Fruit fly (Drosophila melanogaster) whole organism, embryonic: ENCODE measurements around the gene CG31922.

ENCODE experiments used
- Atf3 ChIP-seq: fragments of 200-800 bp; sonication (Bioruptor generic); optimal IDR thresholded peaks from 3 replicates; lab custom pipeline; 2016; ENCODE audit warnings: missing biosample characterization, missing genetic modification characterization
- Awh ChIP-seq: fragments of 200-800 bp; sonication (Bioruptor generic); IDR thresholded peaks from 2 replicates; pipeline ENCODE4, ENCODE4 v1.3.6; 2022; ENCODE audit warnings: missing biosample characterization, missing genetic modification characterization
- Bteb2 ChIP-seq: fragments of 200-800 bp; sonication (Bioruptor generic); optimal IDR thresholded peaks from 2 replicates; lab custom pipeline; 2016; ENCODE audit warnings: missing biosample characterization, missing genetic modification characterization
- CG10267 ChIP-seq: fragments of 200-800 bp; sonication (Bioruptor generic); optimal IDR thresholded peaks from 2 replicates; lab custom pipeline; 2018; ENCODE audit warnings: missing biosample characterization, mild to moderate bottlenecking, missing genetic modification characterization, moderate library complexity
- CG10274 ChIP-seq: fragments of 200-800 bp; sonication (Bioruptor generic); optimal IDR thresholded peaks from 3 replicates; lab custom pipeline; 2017; ENCODE audit warnings: missing biosample characterization, mild to moderate bottlenecking, missing genetic modification characterization
- CG10321 ChIP-seq: fragments of 200-800 bp; sonication (Bioruptor generic); IDR thresholded peaks from 2 replicates; pipeline ENCODE4 v1.3.6; 2022; ENCODE audit warnings: missing biosample characterization, missing genetic modification characterization
- CG12104 ChIP-seq: fragments of 200-800 bp; sonication (Bioruptor generic); optimal IDR thresholded peaks from 3 replicates; lab custom pipeline; 2016; ENCODE audit warnings: missing biosample characterization, missing genetic modification characterization
- CG13287 ChIP-seq: fragments of 200-800 bp; sonication (Bioruptor generic); IDR thresholded peaks from 2 replicates; pipeline ENCODE4 v1.3.6; 2022; ENCODE audit warnings: missing biosample characterization, missing genetic modification characterization; ENCODE audit not compliant: partially characterized antibody
- CG14667 ChIP-seq: fragments of 200-800 bp; sonication (Bioruptor generic); IDR thresholded peaks from 2 replicates; pipeline ENCODE4 v1.3.6; 2022; ENCODE audit warnings: missing biosample characterization, missing genetic modification characterization
- CG14860 ChIP-seq: fragments of 200-800 bp; sonication (Bioruptor generic); IDR thresholded peaks from 3 replicates; pipeline ENCODE4 v1.3.6; 2022; ENCODE audit warnings: missing biosample characterization, missing genetic modification characterization; ENCODE audit not compliant: partially characterized antibody
- CG16863 ChIP-seq: fragments of 200-800 bp; sonication (Bioruptor generic); optimal IDR thresholded peaks from 3 replicates; lab custom pipeline; 2016; ENCODE audit warnings: missing biosample characterization, missing genetic modification characterization
- CG2129 ChIP-seq: fragments of 200-800 bp; sonication (Bioruptor generic); IDR thresholded peaks from 2 replicates; pipeline ENCODE4 v1.3.6; 2022; ENCODE audit warnings: missing biosample characterization, missing genetic modification characterization; ENCODE audit not compliant: partially characterized antibody
- CG30403 ChIP-seq: fragments of 200-800 bp; sonication (Bioruptor generic); optimal IDR thresholded peaks from 3 replicates; lab custom pipeline; 2016; ENCODE audit warnings: missing biosample characterization, missing genetic modification characterization
- CG3995 ChIP-seq: fragments of 200-800 bp; sonication (Bioruptor generic); optimal IDR thresholded peaks from 3 replicates; lab custom pipeline; 2016; ENCODE audit warnings: missing biosample characterization, missing genetic modification characterization
- CG42726 ChIP-seq: fragments of 200-800 bp; sonication (Bioruptor generic); IDR thresholded peaks from 2 replicates; pipeline ENCODE4 v1.3.6; 2022; ENCODE audit warnings: missing biosample characterization, missing genetic modification characterization; ENCODE audit not compliant: partially characterized antibody
- CG4730 ChIP-seq: fragments of 200-800 bp; sonication (Bioruptor generic); IDR thresholded peaks from 2 replicates; pipeline ENCODE4 v1.3.6; 2022; ENCODE audit warnings: missing biosample characterization, missing genetic modification characterization
- CG7372 ChIP-seq: fragments of 200-800 bp; sonication (Bioruptor generic); IDR thresholded peaks from 2 replicates; pipeline ENCODE4 v1.3.6; 2022; ENCODE audit warnings: missing biosample characterization, missing genetic modification characterization
- CG7963 ChIP-seq: fragments of 200-800 bp; sonication (Bioruptor generic); IDR thresholded peaks from 3 replicates; pipeline ENCODE4 v1.3.6; 2022; ENCODE audit warnings: missing biosample characterization, missing genetic modification characterization; ENCODE audit not compliant: partially characterized antibody
- CG8089 ChIP-seq: fragments of 200-800 bp; sonication (Bioruptor generic); optimal IDR thresholded peaks from 3 replicates; lab custom pipeline; 2016; ENCODE audit warnings: missing biosample characterization, missing genetic modification characterization
- CG8359 ChIP-seq: fragments of 200-800 bp; sonication (Bioruptor generic); optimal IDR thresholded peaks from 2 replicates; lab custom pipeline; 2017; ENCODE audit warnings: missing biosample characterization, mild to moderate bottlenecking, missing genetic modification characterization, borderline replicate concordance
- CG9609 ChIP-seq: fragments of 200-800 bp; sonication (Bioruptor generic); optimal IDR thresholded peaks from 3 replicates; lab custom pipeline; 2016; ENCODE audit warnings: missing biosample characterization, missing genetic modification characterization
- ERR ChIP-seq: fragments of 200-800 bp; sonication (Bioruptor generic); optimal IDR thresholded peaks from 2 replicates; lab custom pipeline; 2016; ENCODE audit warnings: missing biosample characterization, missing genetic modification characterization
- Eip74EF ChIP-seq, 2 experiments: fragments of 200-800 bp in 1 of 2; fragments of >200 bp in 1 of 2; sonication (Bioruptor generic) in 1 of 2; optimal IDR thresholded peaks; 2 replicates each; lab custom pipeline; 2017 to 2019; ENCODE audit warnings: missing biosample characterization in 2 of 2, missing genetic modification characterization in 2 of 2, mild to moderate bottlenecking in 1 of 2, moderate library complexity in 1 of 2
- Gsc ChIP-seq: fragments of 200-800 bp; sonication (Bioruptor generic); IDR thresholded peaks from 2 replicates; pipeline ENCODE4 v1.3.6; 2022; ENCODE audit warnings: missing biosample characterization, missing genetic modification characterization
- Hr3 ChIP-seq: fragments of 200-800 bp; sonication (Bioruptor generic); optimal IDR thresholded peaks from 3 replicates; lab custom pipeline; 2016; ENCODE audit warnings: missing biosample characterization, missing genetic modification characterization
- MBD-R2 ChIP-seq: fragments of 200-800 bp; sonication (Bioruptor generic); IDR thresholded peaks from 2 replicates; pipeline ENCODE4 v1.3.6; 2022; ENCODE audit warnings: missing biosample characterization, missing genetic modification characterization
- MTF-1 ChIP-seq: fragments of 200-800 bp; sonication (Bioruptor generic); optimal IDR thresholded peaks from 2 replicates; lab custom pipeline; 2018; ENCODE audit warnings: missing biosample characterization, mild to moderate bottlenecking, missing genetic modification characterization, borderline replicate concordance
- Med ChIP-seq: fragments of 200-800 bp; sonication (Bioruptor generic); peaks from one replicate; lab custom pipeline; 2016; ENCODE audit warnings: missing biosample characterization, missing genetic modification characterization, mild to moderate bottlenecking, inconsistent platforms, moderate library complexity
- NfI ChIP-seq: fragments of 200-800 bp; sonication (Bioruptor generic); optimal IDR thresholded peaks from 3 replicates; lab custom pipeline; 2018; ENCODE audit warnings: missing biosample characterization, mild to moderate bottlenecking, missing genetic modification characterization, moderate library complexity
- Side ChIP-seq: fragments of 200-800 bp; sonication (Bioruptor generic); optimal IDR thresholded peaks from 2 replicates; lab custom pipeline; 2016; ENCODE audit warnings: missing biosample characterization, missing genetic modification characterization
- Sin3A ChIP-seq: fragments of >200 bp; optimal IDR thresholded peaks from 2 replicates; lab custom pipeline; 2018
- Spps ChIP-seq: fragments of 200-800 bp; sonication (Bioruptor generic); optimal IDR thresholded peaks from 2 replicates; lab custom pipeline; 2018; ENCODE audit warnings: missing biosample characterization, mild to moderate bottlenecking, missing genetic modification characterization
- ac ChIP-seq: fragments of 200-800 bp; sonication (Bioruptor generic); optimal IDR thresholded peaks from 3 replicates; lab custom pipeline; 2017; ENCODE audit warnings: missing biosample characterization, mild to moderate bottlenecking, missing genetic modification characterization
- aop ChIP-seq: fragments of 200-800 bp; sonication (Bioruptor generic); IDR thresholded peaks from 2 replicates; pipeline ENCODE4 v1.3.6; 2022; ENCODE audit warnings: missing biosample characterization, missing genetic modification characterization
- bowl ChIP-seq: fragments of 200-800 bp; sonication (Bioruptor generic); IDR thresholded peaks from 2 replicates; pipeline ENCODE4 v1.3.6; 2022; ENCODE audit warnings: missing biosample characterization, missing genetic modification characterization
- cg ChIP-seq: fragments of 200-800 bp; sonication (Bioruptor generic); optimal IDR thresholded peaks from 3 replicates; lab custom pipeline; 2019; ENCODE audit warnings: missing biosample characterization, mild to moderate bottlenecking, missing genetic modification characterization, moderate library complexity
- dimm ChIP-seq: fragments of 200-800 bp; sonication (Bioruptor generic); IDR thresholded peaks from 2 replicates; pipeline ENCODE4 v1.3.6; 2022; ENCODE audit warnings: missing biosample characterization, missing genetic modification characterization
- disco-r ChIP-seq: fragments of 200-800 bp; sonication (Bioruptor generic); optimal IDR thresholded peaks from 2 replicates; lab custom pipeline; 2016; ENCODE audit warnings: missing biosample characterization, missing genetic modification characterization
- dm ChIP-seq: fragments of 200-800 bp; sonication (Bioruptor generic); optimal IDR thresholded peaks from 3 replicates; lab custom pipeline; 2016; ENCODE audit warnings: missing biosample characterization, missing genetic modification characterization
- ftz-f1 ChIP-seq: fragments of 200-800 bp; sonication (Bioruptor generic); optimal IDR thresholded peaks from 2 replicates; lab custom pipeline; 2016; ENCODE audit warnings: missing biosample characterization, missing genetic modification characterization
- hb ChIP-seq: fragments of 200-800 bp; sonication (Bioruptor generic); IDR thresholded peaks from 3 replicates; pipeline ENCODE4 v1.3.6; 2022; ENCODE audit warnings: missing biosample characterization, missing genetic modification characterization; ENCODE audit not compliant: partially characterized antibody
- klu ChIP-seq: fragments of 200-800 bp; sonication (Bioruptor generic); IDR thresholded peaks from 2 replicates; pipeline ENCODE4 v1.3.6; 2022; ENCODE audit warnings: missing biosample characterization, missing genetic modification characterization
- lmd ChIP-seq: fragments of 200-800 bp; sonication (Bioruptor generic); IDR thresholded peaks from 2 replicates; pipeline ENCODE4 v1.3.6; 2022; ENCODE audit warnings: missing biosample characterization, missing genetic modification characterization
- nau ChIP-seq: fragments of 200-800 bp; sonication (Bioruptor generic); optimal IDR thresholded peaks from 3 replicates; lab custom pipeline; 2017; ENCODE audit warnings: missing biosample characterization, mild to moderate bottlenecking, missing genetic modification characterization, missing genetic modification reagents
- pros ChIP-seq: fragments of 200-800 bp; sonication (Bioruptor generic); optimal IDR thresholded peaks from 3 replicates; lab custom pipeline; 2019; ENCODE audit warnings: missing biosample characterization, mild to moderate bottlenecking, missing genetic modification characterization, moderate library complexity
- pzg ChIP-seq: fragments of 200-800 bp; sonication (Bioruptor generic); optimal IDR thresholded peaks from 3 replicates; lab custom pipeline; 2018; ENCODE audit warnings: missing biosample characterization, mild to moderate bottlenecking, missing genetic modification characterization, moderate library complexity
- ssp ChIP-seq: fragments of 200-800 bp; sonication (Bioruptor generic); IDR thresholded peaks from 2 replicates; pipeline ENCODE4 v1.3.6; 2022; ENCODE audit warnings: missing biosample characterization, missing genetic modification characterization
- tgo ChIP-seq: fragments of 200-800 bp; sonication (Bioruptor generic); IDR thresholded peaks from 3 replicates; pipeline ENCODE4 v1.3.6; 2022; ENCODE audit warnings: missing biosample characterization, missing genetic modification characterization
- tup ChIP-seq: fragments of 200-800 bp; sonication (Bioruptor generic); optimal IDR thresholded peaks from 2 replicates; lab custom pipeline; 2016; ENCODE audit warnings: missing biosample characterization, mild to moderate bottlenecking, missing genetic modification characterization, moderate library complexity
- zen2 ChIP-seq: fragments of 200-800 bp; sonication (Bioruptor generic); IDR thresholded peaks from 3 replicates; pipeline ENCODE4 v1.3.6; 2022; ENCODE audit warnings: missing biosample characterization, missing genetic modification characterization; ENCODE audit not compliant: partially characterized antibody

Gene CG31922

DNA sequence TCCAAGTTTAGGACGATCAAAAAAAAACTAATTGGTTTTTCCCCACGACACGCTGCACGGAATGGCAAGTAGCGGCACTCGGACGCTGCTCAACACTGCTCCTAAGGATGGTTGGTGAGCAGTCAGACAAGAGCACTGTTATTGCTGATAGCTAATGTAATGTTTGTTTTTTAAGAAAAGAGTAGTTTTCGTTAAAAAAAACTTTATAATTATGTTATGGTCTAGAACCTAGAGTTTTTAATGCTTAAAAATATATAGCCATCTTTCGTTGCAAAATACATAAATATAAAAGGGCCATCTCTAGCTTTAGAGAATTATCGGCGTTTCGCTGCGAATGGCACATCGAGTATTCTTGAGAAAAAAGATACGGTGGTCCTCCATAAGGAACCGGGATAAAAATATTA is 2.7 kb downstream of the CG31922 start, which contains the start of the genes Charon and CG4887 (continued):
- TF ChIP-seq pzg (GFP tag; lab: Kevin White, UChicago) (peak; percentile 51), zen2 (GFP tag; lab: Robert Waterston, UW) (no peak), CG30403 (peak; percentile 92), cg (GFP tag; lab: Kevin White, UChicago) (no peak), CG42726 (GFP tag; lab: Robert Waterston, UW) (no peak), CG12104 (GFP tag; lab: Kevin White, UChicago) (peak; percentile 68), Awh (GFP tag; lab: Robert Waterston, UW) (0 out of 2 replicates have a peak, but pooled peaks have one; percentile 19), Med (GFP tag; lab: Kevin White, UChicago) (peak; percentile 96), CG13287 (peak; percentile 80), CG8089 (GFP tag; lab: Kevin White, UChicago) (peak; percentile 79), CG7963 (GFP tag; lab: Robert Waterston, UW) (0 out of 3 replicates have a peak, but pooled peaks have one; percentile 28), Atf3 (peak; percentile 76), CG3995 (GFP tag; lab: Kevin White, UChicago) (peak; percentile 61), Sin3A (peak; percentile 89), CG10321 (GFP tag; lab: Robert Waterston, UW) (no peak), aop (no peak), Bteb2 (GFP tag; lab: Kevin White, UChicago) (peak; percentile 71), ssp (peak; percentile 71), CG2129 (GFP tag; lab: Robert Waterston, UW) (peak; percentile 41; the same call in 1 of the 2 replicates), lmd (GFP tag; lab: Robert Waterston, UW) (peak; percentile 84), CG14860 (GFP tag; lab: Robert Waterston, UW) (peak; percentile 34; the same call in 1 of the 3 replicates), CG10267 (tag; lab: Kevin White, UChicago) (peak; percentile 97), pros (GFP tag; lab: Kevin White, UChicago) (no peak), Gsc (GFP tag; lab: Robert Waterston, UW) (peak; percentile 46; the same call in 1 of the 2 replicates), Hr3 (GFP tag; lab: Kevin White, UChicago) (peak; percentile 83), CG10274 (GFP tag; lab: Kevin White, UChicago) (peak; percentile 3), CG9609 (peak; percentile 84), dimm (GFP tag; lab: Robert Waterston, UW) (0 out of 2 replicates have a peak, but pooled peaks have one; percentile 35), CG16863 (GFP tag; lab: Kevin White, UChicago) (peak; percentile 84), ERR (GFP tag; lab: Kevin White, UChicago) (peak; percentile 67), Eip74EF (GFP tag; optimal IDR thresholded peaks at IDR 0.05; lab: Kevin White, UChicago) (no peak), Spps (tag; lab: Kevin White, UChicago) (peak; percentile 53), MBD-R2 (GFP tag; lab: Robert Waterston, UW) (peak; percentile 89), hb (GFP tag; lab: Robert Waterston, UW) (no peak), tup (GFP tag; lab: Kevin White, UChicago) (peak; percentile 35), CG7372 (GFP tag; lab: Robert Waterston, UW) (peak; percentile 83; the same call in 1 of the 2 replicates), Side (GFP tag; lab: Kevin White, UChicago) (peak; percentile 85), klu (GFP tag; lab: Robert Waterston, UW) (peak; percentile 68; the same call in 1 of the 2 replicates), CG4730 (GFP tag; lab: Robert Waterston, UW) (peak; percentile 64), disco-r (GFP tag; lab: Kevin White, UChicago) (peak; percentile 48), NfI (GFP tag; lab: Kevin White, UChicago) (peak; percentile 85), MTF-1 (GFP tag; lab: Kevin White, UChicago) (no peak), nau (GFP tag; lab: Kevin White, UChicago) (no peak), CG14667 (GFP tag; lab: Robert Waterston, UW) (peak; percentile 68), bowl (GFP tag; lab: Robert Waterston, UW) (no peak), CG8359 (GFP tag; lab: Kevin White, UChicago) (no peak), ftz-f1 (GFP tag; lab: Kevin White, UChicago) (peak; percentile 48), ac (GFP tag; lab: Kevin White, UChicago) (no peak), tgo (GFP tag; lab: Robert Waterston, UW) (peak; percentile 84), dm (GFP tag; lab: Kevin White, UChicago) (peak; percentile 87)
